Worm (Caenorhabditis elegans) whole organism, L4/young adult: Measurements from ENCODE around the gene clec-67.
"Not testable (repeated sequence)": the region's sequence is repeated elsewhere in the genome, so short reads cannot be mapped to it uniquely, and the experiment has no call there.

Experiments used
- W03F9.2 ChIP-seq: fragments of 150-350 bp; optimal IDR thresholded peaks from 2 replicates; lab custom pipeline; 2014; ENCODE audit warnings: missing biosample characterization, missing genetic modification characterization
- dao-5 ChIP-seq: sonication (generic microtip); optimal IDR thresholded peaks from 2 replicates; lab custom pipeline; 2016; ENCODE audit warnings: missing genotype, missing genetic modification characterization, moderate library complexity, missing compliant biosample characterization
- him-1 ChIP-seq: sonication (generic microtip); optimal IDR thresholded peaks from 2 replicates; lab custom pipeline; 2016; ENCODE audit warnings: missing genotype, missing genetic modification reagents, missing genetic modification characterization, missing compliant biosample characterization

The clec-67 gene

DNA sequence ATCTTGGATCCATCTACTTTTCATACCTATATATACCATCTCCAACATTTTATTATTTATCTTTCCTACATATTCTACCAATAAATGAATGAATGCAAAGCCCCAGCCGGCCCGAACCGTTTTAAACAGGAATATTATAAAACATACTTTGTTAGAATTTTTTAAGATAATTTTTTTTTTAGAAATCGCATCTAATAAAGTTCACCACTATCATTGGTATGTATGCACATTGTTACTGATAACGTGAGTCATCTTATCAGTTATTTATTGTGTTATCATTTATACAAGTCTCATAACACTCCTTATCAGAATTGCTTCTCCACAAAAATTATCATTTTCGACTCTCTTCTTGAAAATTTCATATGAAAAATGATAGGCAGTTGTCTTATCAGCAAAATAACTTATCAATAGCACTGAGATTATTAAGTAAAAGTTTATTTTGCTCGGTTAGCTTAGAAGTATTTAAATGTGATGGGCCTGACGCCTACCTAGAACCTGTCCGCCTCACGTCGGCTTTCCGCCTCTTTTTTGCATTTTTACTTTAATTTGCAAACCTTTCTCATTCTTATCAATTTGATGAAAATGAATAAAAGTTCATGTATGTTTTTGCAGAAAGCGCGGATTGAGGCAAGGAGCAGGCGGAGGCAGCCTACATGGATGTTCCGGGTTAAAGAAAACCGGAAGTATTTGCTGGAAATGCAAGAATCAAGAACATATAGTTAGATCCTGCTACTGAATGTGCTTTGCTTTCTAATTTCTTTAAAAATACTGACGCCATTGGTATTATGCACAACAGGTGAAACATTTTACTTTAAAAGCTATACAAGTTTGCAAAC is 22.0 kb upstream of the clec-67 start, which contains the start of gene srz-62:
Gene srz-62, plus strand, starts transcription at position 786 of the 836 bp plus-strand sequence.
- no peak for TF ChIP-seq him-1 (tag; lab: Kevin White, UChicago)
- no peak for TF ChIP-seq dao-5 (tag; lab: Kevin White, UChicago)
- TF ChIP-seq W03F9.2 (tag; lab: Kevin White, UChicago), result no peak

DNA sequence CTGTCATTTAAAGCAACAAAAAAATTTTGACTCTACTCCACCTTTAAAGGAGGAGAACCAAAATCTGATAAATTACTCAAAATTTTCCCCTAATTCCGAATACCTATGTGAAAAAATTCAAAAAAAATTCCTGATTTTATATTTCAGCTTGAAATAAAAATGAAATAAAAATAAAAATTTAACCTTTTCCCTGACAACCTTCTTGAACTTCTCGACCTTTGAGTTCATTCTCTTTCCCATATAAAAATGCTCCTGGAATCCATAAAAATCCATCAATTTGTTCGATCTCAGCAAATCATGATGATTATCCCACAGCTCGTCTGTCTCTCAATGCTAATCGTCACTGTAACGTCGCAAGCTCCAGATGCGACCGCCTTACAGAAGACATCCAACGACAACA is 19.0 kb upstream of the clec-67 start, which contains the start of gene F56D6.6:
Gene F56D6.6, plus strand, starts transcription at position 301 of the 400 bp plus-strand sequence.
- no peak for TF ChIP-seq W03F9.2 (tag; lab: Kevin White, UChicago)
- no peak for TF ChIP-seq dao-5 (tag; lab: Kevin White, UChicago)
- TF ChIP-seq him-1 (tag; lab: Kevin White, UChicago), result no peak

DNA sequence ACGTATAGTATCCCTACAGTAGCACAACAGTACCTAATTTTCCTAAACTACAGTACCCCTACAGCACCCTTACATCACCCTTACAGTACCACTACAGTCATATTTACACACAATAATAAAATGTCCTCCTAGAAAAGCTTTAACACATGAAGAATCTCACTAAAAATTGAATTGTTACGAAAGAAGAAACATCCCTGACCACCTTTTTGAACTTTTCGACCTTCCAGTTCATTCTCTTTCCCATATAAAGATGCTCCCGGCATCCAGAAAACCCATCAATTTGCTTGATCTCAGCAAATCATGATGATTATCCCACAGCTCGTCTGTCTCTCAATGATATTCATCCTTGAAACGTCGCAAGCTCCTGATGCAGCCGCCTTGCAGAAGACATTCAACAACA is 17.3 kb upstream of the clec-67 start, which contains the start of gene F56D6.21:
Gene F56D6.21, plus strand, starts transcription at position 301 of the 400 bp plus-strand sequence.
- TF ChIP-seq W03F9.2 (tag; lab: Kevin White, UChicago), result no peak

DNA sequence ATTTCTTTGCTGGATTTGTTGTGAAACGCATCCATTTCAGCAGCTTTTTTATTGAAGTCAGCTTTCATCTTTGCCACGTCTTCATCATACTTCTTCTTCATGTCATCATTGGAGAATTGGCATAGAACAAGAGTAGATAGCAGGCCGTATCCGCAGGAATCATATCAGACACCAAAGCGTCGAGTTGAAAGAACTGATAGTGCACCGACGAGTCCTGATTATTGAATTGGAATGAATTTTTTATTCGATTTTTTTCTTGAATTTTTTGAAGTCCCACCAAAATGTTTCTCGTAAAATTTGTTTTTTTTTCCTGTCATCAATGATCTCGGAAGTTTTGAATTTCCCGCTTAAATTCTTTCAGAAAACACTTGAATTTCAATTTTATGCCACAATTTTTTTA is 15.6 kb upstream of the clec-67 start, which contains the start of gene F56D6.11:
Gene F56D6.11, minus strand, starts transcription at position 101 of the 400 bp plus-strand sequence.
- TF ChIP-seq dao-5 (tag; lab: Kevin White, UChicago), result no peak
- TF ChIP-seq him-1 (tag; lab: Kevin White, UChicago), result no peak
- TF ChIP-seq W03F9.2 (tag; lab: Kevin White, UChicago), result no peak

DNA sequence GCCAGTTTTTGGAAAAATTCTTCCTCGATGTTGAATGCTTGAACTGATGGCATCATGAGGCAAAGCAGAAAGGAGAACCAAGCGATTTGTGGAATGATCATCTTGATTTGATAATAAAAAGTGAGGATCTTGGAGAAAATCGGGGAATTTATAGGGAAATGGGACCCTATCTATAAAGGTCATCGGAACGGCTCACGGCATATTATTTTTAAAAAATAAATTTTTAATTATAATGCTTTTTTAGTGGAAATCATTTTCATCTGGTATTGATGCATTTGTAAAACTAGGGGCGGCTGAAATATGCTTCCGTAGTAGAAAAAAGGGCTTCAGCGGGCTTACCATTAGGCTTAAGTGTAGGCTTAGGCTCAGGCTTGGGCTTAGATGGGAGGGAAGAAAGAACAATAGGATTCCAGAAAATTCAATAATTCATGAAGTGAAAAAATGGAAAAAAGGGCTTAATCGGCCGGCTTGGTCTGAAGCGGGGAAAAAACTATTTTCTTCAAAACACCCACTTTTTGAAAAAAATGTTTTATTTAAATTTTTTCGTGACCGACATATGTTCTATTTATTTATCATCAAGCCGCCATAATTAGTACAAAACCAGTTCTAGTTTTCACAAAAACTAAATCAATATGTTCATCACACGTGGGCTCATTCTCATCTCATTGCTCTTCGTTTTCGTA is 14.3 kb upstream of the clec-67 start, which contains the start of the genes F56D6.22 and F56D6.12:
Gene F56D6.22, minus strand, starts transcription at position 101 of the 683 bp plus-strand sequence.
Gene F56D6.12, plus strand, starts transcription at position 633 of the 683 bp plus-strand sequence.
- no peak for TF ChIP-seq W03F9.2 (tag; lab: Kevin White, UChicago)
- TF ChIP-seq him-1 (tag; lab: Kevin White, UChicago), result no peak

DNA sequence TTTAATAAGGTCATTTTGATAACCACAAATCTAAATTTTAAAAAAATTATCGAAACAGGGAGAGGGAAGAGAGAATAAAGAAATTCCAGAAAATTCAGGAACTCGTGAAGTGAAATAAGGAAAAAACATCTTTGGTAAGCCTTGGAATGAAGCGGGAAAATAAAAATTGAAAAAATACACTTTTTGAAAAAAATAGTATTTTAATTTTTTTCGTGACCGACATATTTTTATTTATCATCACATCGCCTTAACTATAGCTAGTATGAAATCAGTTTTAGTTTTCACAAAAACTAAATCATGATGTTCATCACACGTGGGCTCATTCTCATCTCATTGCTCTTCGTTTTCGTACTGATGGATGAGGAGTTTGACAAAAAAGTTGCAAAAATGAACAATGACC is 12.9 kb upstream of the clec-67 start, which contains the start of gene F56D6.13:
Gene F56D6.13, plus strand, starts transcription at position 301 of the 400 bp plus-strand sequence.
- TF ChIP-seq him-1 (tag; lab: Kevin White, UChicago) (no peak), dao-5 (tag; lab: Kevin White, UChicago) (no peak), W03F9.2 (tag; lab: Kevin White, UChicago) (no peak)

DNA sequence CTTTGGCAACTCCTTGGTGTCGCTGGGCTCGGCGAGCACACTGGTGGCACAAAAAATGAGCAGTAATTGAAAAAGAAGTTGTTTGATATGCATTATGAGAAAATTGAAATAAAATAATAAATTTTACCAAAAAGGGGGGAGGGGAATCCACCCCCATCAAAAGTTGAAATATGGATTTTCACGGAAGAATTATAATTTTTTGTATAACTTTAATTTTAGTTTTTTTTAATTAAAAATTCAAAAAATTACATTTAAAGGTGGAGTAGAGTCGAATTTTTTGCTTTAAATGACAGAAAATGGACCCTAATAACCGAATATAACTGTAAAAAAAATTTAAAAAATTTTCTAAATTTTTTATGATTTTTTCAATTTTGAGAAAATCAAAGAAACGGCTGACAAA is 10.1 kb upstream of the clec-67 start, which contains the start of gene F56D6.18:
Gene F56D6.18, minus strand, starts transcription at position 101 of the 400 bp plus-strand sequence.
- TF ChIP-seq him-1, W03F9.2, dao-5 (tag; lab: Kevin White, UChicago): not testable (repeated sequence)

DNA sequence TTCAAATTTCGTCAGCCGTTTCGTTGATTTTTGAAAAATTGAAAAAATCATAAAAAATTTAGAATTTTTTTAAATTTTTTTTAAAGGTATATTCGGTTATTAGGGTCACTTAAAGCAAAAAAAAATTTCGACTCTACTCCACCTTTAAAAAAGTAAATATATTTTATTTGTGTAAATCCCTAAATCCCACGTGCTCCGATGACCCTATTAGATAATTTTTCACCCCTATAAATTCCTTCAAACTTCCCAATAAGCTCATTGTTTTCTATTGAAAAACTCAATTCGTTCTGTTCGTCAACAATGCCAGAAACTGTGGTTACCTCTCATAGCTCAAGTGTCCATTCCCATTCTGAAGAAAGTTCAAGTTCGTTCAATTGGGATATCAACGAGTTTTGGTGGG is 9.4 kb upstream of the clec-67 start, which contains the start of gene F56D6.20:
Gene F56D6.20, plus strand, starts transcription at position 301 of the 400 bp plus-strand sequence.
- TF ChIP-seq W03F9.2 (tag; lab: Kevin White, UChicago) (no peak), dao-5 (tag; lab: Kevin White, UChicago) (no peak), him-1 (tag; lab: Kevin White, UChicago) (no peak)

DNA sequence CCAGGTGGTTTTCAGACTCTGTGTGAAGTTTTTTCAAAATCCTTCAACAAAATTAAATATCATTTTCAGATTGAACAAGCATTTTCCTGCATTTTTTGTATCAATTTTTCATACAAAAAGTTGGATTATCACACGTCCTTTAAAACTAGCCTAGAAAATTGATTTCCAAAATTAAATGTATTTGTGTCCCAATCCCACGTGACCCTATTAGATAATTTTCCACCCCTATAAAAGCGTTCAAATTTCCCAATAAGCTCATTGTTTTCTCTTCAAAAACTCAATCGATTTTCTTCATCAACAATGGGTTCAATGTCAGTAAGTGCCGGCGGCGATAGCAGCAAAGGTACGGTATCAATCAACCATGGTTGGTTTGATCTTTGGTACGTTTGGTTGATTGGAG is 7.5 kb upstream of the clec-67 start, which contains the start of gene F56D6.19:
Gene F56D6.19, plus strand, starts transcription at position 301 of the 400 bp plus-strand sequence.
- TF ChIP-seq him-1 (tag; lab: Kevin White, UChicago), result no peak
- no peak for TF ChIP-seq dao-5 (tag; lab: Kevin White, UChicago)
- no peak for TF ChIP-seq W03F9.2 (tag; lab: Kevin White, UChicago)

DNA sequence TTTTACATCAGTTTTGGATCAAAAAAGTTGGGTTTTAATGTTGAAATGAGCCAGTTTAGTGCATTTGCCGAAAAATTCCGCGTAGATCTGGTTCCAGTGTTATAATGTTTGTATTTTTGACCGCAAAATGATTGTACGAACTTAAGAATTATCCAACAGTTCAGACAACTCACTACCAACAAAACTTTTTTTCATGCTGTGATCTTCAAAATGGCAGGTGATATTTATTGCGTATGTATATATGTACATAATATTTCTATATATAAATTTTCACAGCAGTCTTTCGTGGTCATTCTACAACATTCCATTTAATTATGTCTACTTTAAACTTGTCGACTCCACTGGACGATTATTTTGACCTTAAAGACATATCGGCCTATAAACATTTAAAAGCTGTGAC is 6.7 kb upstream of the clec-67 start, which contains the start of gene srz-20:
Gene srz-20, plus strand, starts transcription at position 301 of the 400 bp plus-strand sequence.
- TF ChIP-seq W03F9.2 (tag; lab: Kevin White, UChicago) (no peak), dao-5 (tag; lab: Kevin White, UChicago) (no peak), him-1 (tag; lab: Kevin White, UChicago) (no peak)

DNA sequence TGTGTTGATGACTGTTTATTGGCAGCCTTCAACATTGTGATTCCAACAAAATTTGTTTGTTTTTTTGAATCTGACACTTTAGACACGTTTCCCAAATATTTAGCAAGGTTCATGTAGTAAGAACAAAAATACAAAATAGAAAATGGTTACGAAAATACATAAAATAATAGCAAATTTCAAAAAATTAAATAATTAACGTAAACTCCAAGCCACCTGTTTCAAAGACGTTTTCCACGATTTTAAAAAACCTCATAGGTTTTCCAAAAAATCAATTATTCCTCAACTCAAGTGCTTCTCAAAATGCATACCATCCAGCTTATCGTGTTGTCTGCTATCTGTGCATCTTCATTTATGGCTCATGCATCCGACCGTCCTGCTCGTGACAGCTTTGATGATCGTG is 4.6 kb upstream of the clec-67 start, which contains the start of gene F56D6.14:
Gene F56D6.14, plus strand, starts transcription at position 301 of the 400 bp plus-strand sequence.
- TF ChIP-seq W03F9.2 (tag; lab: Kevin White, UChicago), result no peak
- no peak for TF ChIP-seq him-1 (tag; lab: Kevin White, UChicago)

DNA sequence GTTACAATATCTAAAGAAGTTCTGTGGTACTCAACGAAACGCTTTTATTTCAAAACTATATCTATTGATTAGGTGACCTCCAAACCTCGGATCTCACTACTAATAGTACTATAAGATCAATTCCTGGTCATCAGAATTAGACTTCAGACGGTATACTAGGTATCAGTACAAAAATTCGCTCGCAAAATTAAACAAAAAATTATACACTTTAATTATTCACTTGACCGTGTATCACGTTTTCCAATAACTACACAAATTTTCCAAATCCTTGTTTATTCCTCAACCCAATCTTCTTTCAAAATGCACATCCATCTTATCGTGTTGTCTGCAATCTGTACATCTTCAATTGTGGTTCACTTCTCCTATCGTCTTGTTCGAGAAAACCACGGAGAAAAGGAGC is 3.8 kb upstream of the clec-67 start, which contains the start of gene F56D6.23:
Gene F56D6.23, plus strand, starts transcription at position 301 of the 400 bp plus-strand sequence.
- no peak for TF ChIP-seq dao-5 (tag; lab: Kevin White, UChicago)
- no peak for TF ChIP-seq him-1 (tag; lab: Kevin White, UChicago)
- no peak for TF ChIP-seq W03F9.2 (tag; lab: Kevin White, UChicago)
